Worm (Caenorhabditis elegans) whole organism, mixed stage, embryonic: ENCODE data around the gene sorf-2.

Experiments
- M03D4.4 ChIP-seq: sonication (generic microtip); optimal IDR thresholded peaks from 2 replicates; lab custom pipeline; 2017; ENCODE audit warnings: mild to moderate bottlenecking, missing genetic modification characterization, missing compliant biosample characterization
- blmp-1 ChIP-seq: fragments of 150-350 bp; optimal IDR thresholded peaks from 2 replicates; lab custom pipeline; 2014; ENCODE audit warnings: missing biosample characterization, missing genetic modification characterization
- ceh-43 ChIP-seq: fragments of 200-800 bp; sonication (Bioruptor generic); optimal IDR thresholded peaks from 2 replicates; lab custom pipeline; 2018; ENCODE audit warnings: mild to moderate bottlenecking, missing genetic modification characterization, moderate library complexity, missing compliant biosample characterization
- ceh-83 ChIP-seq: fragments of 200-800 bp; sonication (Bioruptor generic); optimal IDR thresholded peaks from 2 replicates; lab custom pipeline; 2018; ENCODE audit warnings: mild to moderate bottlenecking, missing genetic modification characterization, missing compliant biosample characterization
- ces-1 ChIP-seq: fragments of 150-350 bp; optimal IDR thresholded peaks from 2 replicates; lab custom pipeline; 2014; ENCODE audit warnings: missing biosample characterization, missing genetic modification reagents, missing genetic modification characterization
- cnd-1 ChIP-seq: fragments of 200-800 bp; sonication (Bioruptor generic); optimal IDR thresholded peaks from 2 replicates; lab custom pipeline; 2018; ENCODE audit warnings: mild to moderate bottlenecking, missing genetic modification characterization, missing compliant biosample characterization
- drap-1 ChIP-seq: fragments of 200-800 bp; sonication (Bioruptor generic); optimal IDR thresholded peaks from 3 replicates; lab custom pipeline; 2018; ENCODE audit warnings: mild to moderate bottlenecking, missing genetic modification characterization, missing compliant biosample characterization
- elt-1 ChIP-seq: sonication (generic microtip); optimal IDR thresholded peaks from 2 replicates; lab custom pipeline; 2017; ENCODE audit warnings: missing genetic modification characterization, mild to moderate bottlenecking, missing compliant biosample characterization, antibody characterized with exemption, moderate library complexity, borderline replicate concordance; ENCODE audit not compliant: insufficient read depth
- flh-1 ChIP-seq: fragments of 200-800 bp; sonication (Bioruptor generic); optimal IDR thresholded peaks from 2 replicates; lab custom pipeline; 2018; ENCODE audit warnings: mild to moderate bottlenecking, missing genetic modification characterization, moderate library complexity, missing compliant biosample characterization
- ham-2 ChIP-seq: fragments of 200-800 bp; sonication (Bioruptor generic); optimal IDR thresholded peaks from 2 replicates; lab custom pipeline; 2018; ENCODE audit warnings: mild to moderate bottlenecking, missing genetic modification characterization, missing compliant biosample characterization
- hlh-1 ChIP-seq: fragments of 150-350 bp; optimal IDR thresholded peaks from 2 replicates; lab custom pipeline; 2014; ENCODE audit warnings: missing biosample characterization, missing genetic modification reagents, missing genetic modification characterization
- lin-13 ChIP-seq: fragments of 150-350 bp; optimal IDR thresholded peaks from 2 replicates; lab custom pipeline; 2014; ENCODE audit warnings: missing biosample characterization, missing genetic modification characterization
- lin-32 ChIP-seq: fragments of 200-800 bp; sonication (Bioruptor generic); optimal IDR thresholded peaks from 2 replicates; lab custom pipeline; 2018; ENCODE audit warnings: mild to moderate bottlenecking, missing genetic modification characterization, missing compliant biosample characterization
- lsy-2 ChIP-seq: fragments of 150-350 bp; optimal IDR thresholded peaks from 2 replicates; lab custom pipeline; 2014; ENCODE audit warnings: missing biosample characterization, missing genetic modification characterization
- mab-5 ChIP-seq: fragments of 150-350 bp; optimal IDR thresholded peaks from 2 replicates; lab custom pipeline; 2014; ENCODE audit warnings: missing biosample characterization, missing genetic modification characterization
- mep-1 ChIP-seq: fragments of 150-350 bp; optimal IDR thresholded peaks from 2 replicates; lab custom pipeline; 2017; ENCODE audit warnings: missing biosample characterization, missing genetic modification reagents, missing genetic modification characterization, inconsistent platforms
- mls-2 ChIP-seq: sonication (generic microtip); optimal IDR thresholded peaks from 2 replicates; lab custom pipeline; 2016; ENCODE audit warnings: mild to moderate bottlenecking, missing genetic modification characterization, moderate library complexity, missing compliant biosample characterization
- nhr-12 ChIP-seq: fragments of 150-350 bp; optimal IDR thresholded peaks from 2 replicates; lab custom pipeline; 2014; ENCODE audit warnings: missing biosample characterization, missing genetic modification characterization
- nhr-2 ChIP-seq: fragments of 150-350 bp; optimal IDR thresholded peaks from 2 replicates; lab custom pipeline; 2014; ENCODE audit warnings: missing biosample characterization, missing genetic modification characterization
- nhr-237 ChIP-seq: fragments of 150-350 bp; optimal IDR thresholded peaks from 2 replicates; lab custom pipeline; 2014; ENCODE audit warnings: missing biosample characterization, missing genetic modification characterization
- nhr-28 ChIP-seq: fragments of 150-350 bp; optimal IDR thresholded peaks from 2 replicates; lab custom pipeline; 2014; ENCODE audit warnings: missing biosample characterization, missing genetic modification characterization
- nhr-76 ChIP-seq: sonication (generic microtip); optimal IDR thresholded peaks from 2 replicates; lab custom pipeline; 2017; ENCODE audit warnings: missing biosample characterization, missing genetic modification characterization
- pha-4 ChIP-seq: fragments of 150-350 bp; optimal IDR thresholded peaks from 2 replicates; lab custom pipeline; 2018; ENCODE audit warnings: missing biosample characterization, missing genetic modification reagents, missing genetic modification characterization
- sem-2 ChIP-seq: fragments of 200-800 bp; sonication (Bioruptor generic); optimal IDR thresholded peaks from 2 replicates; lab custom pipeline; 2018; ENCODE audit warnings: mild to moderate bottlenecking, missing genetic modification characterization, missing compliant biosample characterization
- snpc-4 ChIP-seq: fragments of 150-350 bp; optimal IDR thresholded peaks from 2 replicates; lab custom pipeline; 2014; ENCODE audit warnings: missing biosample characterization, missing genetic modification characterization
- sptf-1 ChIP-seq: sonication (generic microtip); optimal IDR thresholded peaks from 2 replicates; lab custom pipeline; 2017; ENCODE audit warnings: mild to moderate bottlenecking, missing genetic modification characterization, moderate library complexity, missing compliant biosample characterization
- tbx-8 ChIP-seq: fragments of 200-800 bp; sonication (Bioruptor generic); optimal IDR thresholded peaks from 2 replicates; lab custom pipeline; 2018; ENCODE audit warnings: mild to moderate bottlenecking, missing genetic modification characterization, moderate library complexity, missing compliant biosample characterization
- unc-120 ChIP-seq: sonication (generic microtip); optimal IDR thresholded peaks from 2 replicates; lab custom pipeline; 2017; ENCODE audit warnings: missing genetic modification characterization, missing compliant biosample characterization; ENCODE audit not compliant: poor library complexity, severe bottlenecking
- unc-39 ChIP-seq: fragments of 150-350 bp; optimal IDR thresholded peaks from 2 replicates; lab custom pipeline; 2014; ENCODE audit warnings: missing biosample characterization, missing genetic modification characterization
- unc-62 ChIP-seq: fragments of 150-350 bp; optimal IDR thresholded peaks from 2 replicates; lab custom pipeline; 2014; ENCODE audit warnings: missing biosample characterization, missing genetic modification reagents, missing genetic modification characterization
- zip-8 ChIP-seq: fragments of 150-350 bp; optimal IDR thresholded peaks from 2 replicates; lab custom pipeline; 2014; ENCODE audit warnings: missing biosample characterization, missing genetic modification characterization

sorf-2 gene

DNA sequence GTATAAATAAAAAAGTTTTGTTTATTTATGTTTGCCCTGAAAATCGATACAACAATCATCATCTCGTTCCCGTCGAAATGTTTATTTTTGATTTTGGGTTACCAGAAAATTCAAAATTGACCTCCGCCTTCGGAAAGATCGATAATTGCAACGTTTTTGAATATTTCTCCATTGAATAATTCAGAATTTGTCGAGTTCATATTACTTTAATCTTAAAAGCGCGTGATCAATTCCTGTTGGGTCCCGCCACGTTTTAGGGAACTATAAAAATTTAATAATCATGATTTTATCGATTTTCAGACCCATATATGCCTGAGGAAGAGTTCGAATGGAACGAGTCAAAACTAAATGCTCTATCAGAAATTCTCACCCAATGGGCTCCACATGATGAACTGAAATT, at the start of gene sorf-2:
TSS of gene sorf-2 (plus strand) at position 301 of the 400 bp plus-strand sequence.
- TF ChIP-seq ces-1 (no peak), drap-1 (GFP tag; lab: Kevin White, UChicago) (no peak), nhr-12 (tag; lab: Kevin White, UChicago) (no peak), ham-2 (GFP tag; lab: Kevin White, UChicago) (no peak), mab-5 (no peak), lin-32 (GFP tag; lab: Kevin White, UChicago) (no peak), M03D4.4 (tag; lab: Kevin White, UChicago) (no peak), unc-120 (tag; lab: Kevin White, UChicago) (no peak), ceh-83 (GFP tag; lab: Kevin White, UChicago) (no peak), sptf-1 (tag; lab: Kevin White, UChicago) (no peak), mls-2 (tag; lab: Kevin White, UChicago) (no peak)

DNA sequence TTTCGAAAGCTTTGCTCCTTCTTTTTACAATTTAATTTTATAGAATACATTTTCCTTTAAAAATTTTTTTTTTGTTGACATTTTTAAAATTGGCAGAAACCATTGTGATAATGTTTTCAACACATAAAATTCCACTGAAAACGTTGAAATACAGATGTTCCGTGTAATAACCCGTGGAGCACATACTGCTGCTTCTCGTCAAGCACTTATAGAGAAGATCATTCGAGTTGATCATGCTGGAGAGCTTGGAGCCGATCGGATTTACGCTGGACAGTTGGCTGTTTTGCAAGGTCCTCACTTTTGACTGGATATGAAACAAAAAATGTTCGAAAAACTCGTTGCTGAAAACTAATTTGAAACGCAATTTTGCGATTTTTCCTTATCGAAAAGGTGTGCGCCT, 48.7 kb upstream of the sorf-2 start, which contains the start of gene clk-1:
TSS of gene clk-1 (plus strand) at position 155 of the 400 bp plus-strand sequence.
- no peak for TF ChIP-seq sem-2
- TF ChIP-seq unc-120 (tag; lab: Kevin White, UChicago), result no peak
- TF ChIP-seq nhr-237 (tag; lab: Kevin White, UChicago), result no peak
- TF ChIP-seq nhr-2 (tag; lab: Kevin White, UChicago), result no peak
- no peak for TF ChIP-seq ceh-43
- TF ChIP-seq mls-2 (tag; lab: Kevin White, UChicago), result no peak
- no peak for TF ChIP-seq hlh-1 (tag; lab: Kevin White, UChicago)
- no peak for TF ChIP-seq unc-39
- no peak for TF ChIP-seq nhr-12 (tag; lab: Kevin White, UChicago)
- TF ChIP-seq M03D4.4 (tag; lab: Kevin White, UChicago), result no peak
- no peak for TF ChIP-seq tbx-8 (GFP tag; lab: Kevin White, UChicago)
- TF ChIP-seq sptf-1 (tag; lab: Kevin White, UChicago), result no peak
- no peak for TF ChIP-seq blmp-1 (tag; lab: Kevin White, UChicago)
- no peak for TF ChIP-seq cnd-1
- TF ChIP-seq mab-5, result no peak
- TF ChIP-seq lsy-2 (tag; lab: Kevin White, UChicago), result no peak
- TF ChIP-seq ham-2 (GFP tag; lab: Kevin White, UChicago), result no peak
- TF ChIP-seq elt-1 (tag; lab: Kevin White, UChicago), result no peak
- TF ChIP-seq zip-8 (tag; lab: Kevin White, UChicago), result no peak
- no peak for TF ChIP-seq lin-32 (GFP tag; lab: Kevin White, UChicago)

DNA sequence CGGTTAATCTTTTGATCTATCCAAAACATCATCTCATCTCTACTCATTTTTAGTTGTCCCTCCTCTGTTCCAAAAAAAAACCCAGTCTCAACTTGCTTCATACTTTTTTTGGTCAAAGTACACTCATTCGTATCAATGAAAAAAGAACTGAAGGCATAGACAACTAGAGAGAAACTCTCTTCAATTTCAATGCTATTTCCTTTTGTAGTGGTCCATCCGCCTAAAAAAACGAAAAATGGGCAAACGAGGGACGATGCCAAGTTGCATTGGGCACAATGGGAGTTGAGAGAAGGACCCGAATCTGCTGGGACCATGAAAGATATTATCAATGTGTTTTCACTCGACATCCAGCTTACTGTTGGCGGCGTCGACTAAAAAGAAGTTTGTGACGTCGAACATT, 46.2 kb upstream of the sorf-2 start:
- TF ChIP-seq unc-62 (GFP tag; lab: Kevin White, UChicago) (no peak), unc-120 (tag; lab: Kevin White, UChicago) (no peak), mab-5 (no peak), nhr-2 (tag; lab: Kevin White, UChicago) (no peak), blmp-1 (tag; lab: Kevin White, UChicago) (no peak), pha-4 (no peak), lin-32 (GFP tag; lab: Kevin White, UChicago) (no peak), M03D4.4 (tag; lab: Kevin White, UChicago) (no peak), tbx-8 (GFP tag; lab: Kevin White, UChicago) (no peak), nhr-76 (tag; lab: Kevin White, UChicago) (no peak), flh-1 (GFP tag; lab: Kevin White, UChicago) (no peak), sptf-1 (tag; lab: Kevin White, UChicago) (no peak), cnd-1 (no peak), lsy-2 (tag; lab: Kevin White, UChicago) (no peak), ham-2 (GFP tag; lab: Kevin White, UChicago) (no peak), ces-1 (no peak), hlh-1 (tag; lab: Kevin White, UChicago) (no peak), mep-1 (tag; lab: Kevin White, UChicago) (no peak)
- TF ChIP-seq, all 35 proteins: peak for 0

DNA sequence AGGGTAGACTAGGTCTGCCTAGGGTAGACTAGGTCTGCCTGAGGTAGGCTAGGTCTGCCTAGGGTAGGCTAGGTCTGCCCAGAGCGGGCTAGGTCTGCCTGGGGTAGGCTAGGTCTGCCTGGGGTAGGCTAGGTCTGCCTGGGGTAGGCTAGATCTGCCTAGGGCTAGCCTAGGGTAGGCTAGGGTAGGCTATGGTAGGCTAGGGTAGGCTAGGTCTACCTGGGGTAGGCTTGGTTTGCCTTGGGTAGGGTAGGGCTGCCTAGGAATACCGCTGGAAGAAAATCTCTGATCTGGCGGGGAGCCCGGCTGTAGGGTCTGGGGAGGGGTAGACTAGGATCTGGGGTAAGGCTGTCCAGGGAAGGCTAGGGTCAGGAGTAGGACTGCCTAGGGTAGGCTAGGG, 40.9 kb upstream of the sorf-2 start:
- no peak for TF ChIP-seq nhr-28
- TF ChIP-seq tbx-8 (GFP tag; lab: Kevin White, UChicago), result no peak
- no peak for TF ChIP-seq hlh-1 (tag; lab: Kevin White, UChicago)
- TF ChIP-seq sem-2, result no peak
- TF ChIP-seq lin-13, result no peak
- TF ChIP-seq ham-2 (GFP tag; lab: Kevin White, UChicago), result no peak
- TF ChIP-seq nhr-237 (tag; lab: Kevin White, UChicago), result no peak
- TF ChIP-seq ceh-43, result no peak
- TF ChIP-seq nhr-2 (tag; lab: Kevin White, UChicago), result no peak
- no peak for TF ChIP-seq pha-4
- no peak for TF ChIP-seq cnd-1
- TF ChIP-seq snpc-4 (tag; lab: Kevin White, UChicago), result no peak
- TF ChIP-seq ceh-83 (GFP tag; lab: Kevin White, UChicago), result no peak
- no peak for TF ChIP-seq lsy-2 (tag; lab: Kevin White, UChicago)
- TF ChIP-seq mep-1 (tag; lab: Kevin White, UChicago), result no peak
- TF ChIP-seq unc-120 (tag; lab: Kevin White, UChicago), result no peak
